Worm (Caenorhabditis elegans): ENCODE measurements around the gene pho-13.

DNA sequence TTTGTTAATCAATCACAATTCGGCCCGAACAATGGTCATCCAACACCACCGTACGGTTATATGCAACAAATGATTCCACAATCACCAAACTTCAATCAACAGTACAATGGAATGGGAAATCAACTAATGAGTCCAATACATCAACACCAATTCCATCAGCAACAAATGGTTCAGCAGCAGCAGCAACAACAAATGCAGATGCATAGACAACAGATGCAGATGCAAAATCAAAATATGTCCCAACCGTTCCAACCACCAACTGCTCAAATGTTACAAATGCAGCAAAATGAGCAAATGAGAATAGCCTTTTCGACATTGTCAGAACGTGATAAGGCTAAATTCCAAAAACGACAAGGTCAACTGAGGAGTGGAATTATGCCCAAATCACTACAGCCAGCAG is 30.3 kb downstream of the pho-13 start:
- TF ChIP-seq alr-1 (tag; optimal IDR thresholded peaks at IDR 0.05) (no peak), ztf-11 (tag; optimal IDR thresholded peaks at IDR 0.05) (no peak), nhr-11 (tag; optimal IDR thresholded peaks at IDR 0.05) (no peak), lin-11 (tag; optimal IDR thresholded peaks at IDR 0.05) (no peak), sem-4 (tag; optimal IDR thresholded peaks at IDR 0.05) (no peak), blmp-1 (tag; optimal IDR thresholded peaks at IDR 0.05; ENCODE audit: insufficient read depth) (no peak), nhr-25 (tag; optimal IDR thresholded peaks at IDR 0.05) (no peak), mab-5 (tag; optimal IDR thresholded peaks at IDR 0.05) (no peak), ceh-82 (tag; optimal IDR thresholded peaks at IDR 0.05) (no peak), skn-1 (tag; optimal IDR thresholded peaks at IDR 0.05) (no peak), unc-39 (tag; optimal IDR thresholded peaks at IDR 0.05) (no peak), unc-62 (GFP tag; optimal IDR thresholded peaks at IDR 0.05) (no peak), fos-1 (tag; optimal IDR thresholded peaks at IDR 0.05) (no peak), lsy-2 (tag; optimal IDR thresholded peaks at IDR 0.05) (no peak)

Data from whole organism, L2 larva.